Worm (Caenorhabditis elegans): ENCODE results near the gene srh-61.

Gene srh-61

DNA sequence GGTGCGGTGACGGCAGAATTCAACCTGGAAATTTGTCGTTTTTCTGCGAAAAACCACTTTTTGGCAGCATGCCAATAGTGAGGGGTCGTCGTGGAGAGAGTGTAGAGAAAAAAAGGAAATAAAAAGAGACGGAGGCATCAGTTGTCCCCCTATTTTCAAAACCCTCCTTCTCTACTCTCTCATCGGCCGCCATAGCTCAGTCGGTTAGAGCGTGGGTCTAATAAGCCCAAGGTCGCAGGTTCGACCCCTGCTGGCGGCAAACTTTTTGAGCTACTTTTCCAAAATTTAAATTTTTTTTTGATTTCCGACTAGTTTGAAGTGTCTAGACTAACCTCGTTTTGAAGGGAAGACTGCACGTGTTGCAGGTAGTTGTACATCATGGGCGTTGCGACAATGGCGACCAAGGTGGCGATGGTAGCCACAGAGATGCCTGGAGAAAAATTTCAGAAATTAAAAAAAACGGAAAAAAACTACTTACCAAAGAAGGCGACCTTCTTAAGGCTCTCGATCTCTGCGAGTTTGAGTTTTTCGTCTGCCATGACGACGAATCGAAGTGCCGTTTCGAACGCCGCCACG is 21.6 kb downstream of the srh-61 start, which contains the start of gene col-85 (continued):
- TF ChIP-seq ztf-11 (tag; optimal IDR thresholded peaks at IDR 0.05): peak in 1 of 2 experiments; percentile 16
- TF ChIP-seq egl-27 (tag; optimal IDR thresholded peaks at IDR 0.05): peak in 1 of 2 experiments; percentile 53
- TF ChIP-seq nhr-11 (tag; optimal IDR thresholded peaks at IDR 0.05): no peak
- peak; percentile 70 for TF ChIP-seq nhr-77 (tag; optimal IDR thresholded peaks at IDR 0.05)
- TF ChIP-seq nhr-85 (tag): peak; percentile 72
- no peak for TF ChIP-seq egl-13 (tag; optimal IDR thresholded peaks at IDR 0.05)
- TF ChIP-seq elt-2 (tag; optimal IDR thresholded peaks at IDR 0.05): peak; percentile 23
- TF ChIP-seq nhr-19 (GFP tag; conservative IDR thresholded peaks at IDR 0.05): peak; percentile 76
- peak; percentile 68 for TF ChIP-seq rnt-1 (tag; optimal IDR thresholded peaks at IDR 0.05)
- peak; percentile 43; the same call in 1 of the 2 replicates for TF ChIP-seq grh-1 (GFP tag; IDR thresholded peaks at IDR 0.05)
- peak; percentile 69 for TF ChIP-seq fos-1 (tag; optimal IDR thresholded peaks at IDR 0.05)
- TF ChIP-seq isw-1 (GFP tag; IDR thresholded peaks at IDR 0.05): peak; percentile 36; the same call in 1 of the 2 replicates
- no peak for TF ChIP-seq ceh-88 (GFP tag; IDR thresholded peaks at IDR 0.05)
- peak; percentile 62 for TF ChIP-seq tbx-2 (tag; optimal IDR thresholded peaks at IDR 0.05)

- TF ChIP-seq ceh-63 (GFP tag; optimal IDR thresholded peaks at IDR 0.05) (no peak), nhr-12 (tag; optimal IDR thresholded peaks at IDR 0.05) (no peak), F16B12.6 (tag; optimal IDR thresholded peaks at IDR 0.05) (no peak), fos-1 (tag; optimal IDR thresholded peaks at IDR 0.05) (no peak), ceh-8 (GFP tag; optimal IDR thresholded peaks at IDR 0.05) (peak; percentile 50)
Observed at ce11 chrII:12494067-12494477, 22.1 kb downstream of the srh-61 start.

DNA sequence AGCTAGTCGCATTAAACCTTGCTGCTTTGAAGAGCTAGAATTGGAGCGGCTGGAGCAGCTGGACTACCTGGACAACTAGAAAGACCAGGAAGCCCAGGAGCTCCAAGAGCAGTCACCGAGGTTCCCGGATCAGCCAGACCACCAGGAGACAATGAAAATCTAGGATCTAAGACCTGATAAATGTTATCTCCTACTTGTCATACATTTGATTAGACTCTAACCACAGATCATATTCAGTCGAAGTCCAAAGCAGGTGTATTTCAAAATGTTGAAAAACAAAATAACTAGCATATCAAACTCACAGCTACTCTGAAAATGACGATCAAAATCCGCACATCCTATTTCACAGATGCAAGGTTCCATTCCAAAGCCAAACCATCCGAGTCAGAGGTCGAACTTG is 24.3 kb downstream of the srh-61 start, which contains the start of gene srz-6:
Gene srz-6, plus strand, starts transcription at position 301 of the 400 bp plus-strand sequence.
- no peak for TF ChIP-seq unc-30 (tag; optimal IDR thresholded peaks at IDR 0.05)
- TF ChIP-seq F16B12.6 (tag; optimal IDR thresholded peaks at IDR 0.05): no peak
- TF ChIP-seq efl-3 (GFP tag; optimal IDR thresholded peaks at IDR 0.05): no peak
- no peak for TF ChIP-seq xbp-1 (tag; optimal IDR thresholded peaks at IDR 0.05)
- TF ChIP-seq alr-1 (tag; optimal IDR thresholded peaks at IDR 0.05; ENCODE audit: borderline replicate concordance): no peak
- no peak for TF ChIP-seq sptf-1 (tag; optimal IDR thresholded peaks at IDR 0.05)
- TF ChIP-seq fkh-8 (tag; optimal IDR thresholded peaks at IDR 0.05): no peak
- no peak for TF ChIP-seq lin-35 (GFP tag; optimal IDR thresholded peaks at IDR 0.05)
- no peak for TF ChIP-seq mab-9 (GFP tag; IDR thresholded peaks at IDR 0.05)
- TF ChIP-seq fkh-4 (tag; optimal IDR thresholded peaks at IDR 0.05; ENCODE audit: borderline replicate concordance): no peak
- no peak for TF ChIP-seq C16A3.4 (tag; optimal IDR thresholded peaks at IDR 0.05)

ce11 chrII:12489903-12490302 is 26.3 kb downstream of the srh-61 start, which contains the start of gene T21B4.15:
TSS of gene T21B4.15 (plus strand) at chrII:12490203.
- TF ChIP-seq mef-2 (tag; optimal IDR thresholded peaks at IDR 0.05) (no peak), lin-14 (GFP tag; optimal IDR thresholded peaks at IDR 0.05) (peak; percentile 25), nhr-237 (tag; optimal IDR thresholded peaks at IDR 0.05) (no peak), snu-23 (GFP tag; optimal IDR thresholded peaks at IDR 0.05) (no peak), isw-1 (GFP tag; IDR thresholded peaks at IDR 0.05) (no peak), xbp-1 (tag; optimal IDR thresholded peaks at IDR 0.05) (no peak), nhr-19 (GFP tag; conservative IDR thresholded peaks at IDR 0.05) (no peak), dsc-1 (tag; optimal IDR thresholded peaks at IDR 0.05) (peak; percentile 53), unc-86 (tag; optimal IDR thresholded peaks at IDR 0.05) (no peak)

DNA sequence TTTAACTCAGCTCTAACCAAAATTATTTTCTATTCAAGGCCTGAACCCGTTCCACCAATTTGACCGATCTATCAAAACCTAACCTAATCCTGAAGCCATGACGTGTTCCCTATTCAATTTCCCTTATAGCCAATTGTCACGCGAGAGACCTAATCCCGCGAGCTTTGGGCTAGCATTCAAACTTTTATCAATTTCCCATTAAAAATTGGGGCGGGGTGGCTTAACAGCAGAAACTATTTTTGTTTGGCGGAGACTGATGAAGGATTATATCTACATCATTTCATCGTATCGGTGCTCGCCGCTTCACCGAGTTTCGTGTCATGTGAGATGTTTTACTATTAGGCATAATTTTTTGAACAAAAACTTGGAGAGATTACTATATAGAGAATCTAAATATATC is 27.4 kb downstream of the srh-61 start:
- TF ChIP-seq mef-2 (tag; optimal IDR thresholded peaks at IDR 0.05): no peak
- TF ChIP-seq pag-3 (tag; optimal IDR thresholded peaks at IDR 0.05; ENCODE audit: borderline replicate concordance, insufficient read depth): no peak
- TF ChIP-seq ces-1 (GFP tag; optimal IDR thresholded peaks at IDR 0.05): no peak
- peak; percentile 77 for TF ChIP-seq fkh-8 (tag; optimal IDR thresholded peaks at IDR 0.05)
- no peak for TF ChIP-seq isw-1 (GFP tag; IDR thresholded peaks at IDR 0.05)
- TF ChIP-seq sox-4 (tag; optimal IDR thresholded peaks at IDR 0.05): peak; percentile 52
- peak; percentile 90 for TF ChIP-seq dsc-1 (tag; optimal IDR thresholded peaks at IDR 0.05)
- no peak for TF ChIP-seq nhr-11 (tag; optimal IDR thresholded peaks at IDR 0.05)
- TF ChIP-seq pax-3 (tag; optimal IDR thresholded peaks at IDR 0.05): peak; percentile 60
- no peak for TF ChIP-seq zip-4 (GFP tag; optimal IDR thresholded peaks at IDR 0.05)
- TF ChIP-seq C16A3.4 (tag; optimal IDR thresholded peaks at IDR 0.05): no peak
- TF ChIP-seq ztf-11 (tag; optimal IDR thresholded peaks at IDR 0.05): no peak
- no peak for TF ChIP-seq sup-37 (GFP tag; optimal IDR thresholded peaks at IDR 0.05)
